Fruit fly (Drosophila melanogaster): ENCODE results near the gene Der-2.

Der-2 gene

DNA sequence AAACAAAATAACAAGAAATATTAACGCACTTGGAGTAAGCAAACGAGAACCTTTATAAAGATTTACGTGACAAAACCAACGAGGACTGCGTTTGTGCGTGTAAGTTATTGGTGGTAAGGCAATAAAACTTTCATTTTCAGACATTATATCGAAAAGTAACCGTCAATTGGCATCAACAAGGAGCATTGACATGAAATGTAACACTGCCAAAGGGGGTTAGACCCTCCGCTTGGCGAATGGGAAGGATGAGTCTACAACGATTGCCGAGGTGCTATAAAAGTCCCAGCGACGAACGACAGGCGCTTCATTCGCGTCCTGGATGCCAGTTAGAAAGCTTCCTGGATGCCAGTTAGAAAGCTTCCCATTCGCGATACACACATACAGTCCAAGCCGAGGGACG, 11.7 kb downstream of the Der-2 start, which contains the start of gene Gyc89Da:
TSS of gene Gyc89Da (plus strand) at position 301 of the 400 bp plus-strand sequence.
- TF ChIP-seq Sin3A (optimal IDR thresholded peaks at IDR 0.05) (no peak), psq (optimal IDR thresholded peaks at IDR 0.05) (no peak), insv (optimal IDR thresholded peaks at IDR 0.05) (no peak), Myc (optimal IDR thresholded peaks at IDR 0.05) (no peak)

DNA sequence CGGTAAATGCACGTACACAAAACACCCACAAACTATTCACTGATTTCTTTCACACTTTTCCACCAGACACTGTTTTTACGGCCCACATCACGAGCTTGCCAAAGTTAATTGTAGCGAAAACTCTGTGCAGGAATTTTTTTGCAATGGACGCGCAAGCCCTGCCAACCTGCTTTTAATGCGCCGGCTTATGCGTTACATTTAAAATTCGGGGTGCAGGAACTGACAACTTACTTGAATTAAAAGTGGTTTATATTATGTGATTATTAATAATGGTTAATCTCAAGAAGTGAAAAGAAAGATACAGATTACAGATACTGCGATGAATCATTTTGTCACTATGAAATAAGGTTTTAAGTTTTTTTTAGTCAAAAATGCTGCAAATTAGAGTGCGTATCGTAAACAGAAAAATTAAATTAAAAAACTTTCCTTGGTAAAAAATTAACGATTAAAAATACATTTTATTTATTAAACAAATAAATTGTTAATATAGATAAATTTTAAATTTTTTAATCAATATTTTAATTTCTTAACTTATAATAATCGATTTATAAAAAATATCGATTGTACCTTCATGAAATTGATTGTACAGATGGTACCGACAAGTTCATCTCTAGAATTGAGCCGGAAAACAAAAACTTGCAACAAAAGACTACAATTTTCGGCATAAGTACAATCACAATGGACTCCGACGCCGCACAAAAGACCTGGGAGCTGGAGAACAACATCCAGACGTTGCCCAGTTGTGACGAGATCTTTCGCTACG, 14.3 kb downstream of the Der-2 start, which contains the start of the genes CG42232 and CSN5:
TSS of gene CG42232 (minus strand) at position 163 of the 763 bp plus-strand sequence.
TSS of gene CSN5 (plus strand) at position 599 of the 763 bp plus-strand sequence.
- TF ChIP-seq insv (optimal IDR thresholded peaks at IDR 0.05), result no peak
- TF ChIP-seq Sin3A (optimal IDR thresholded peaks at IDR 0.05), result no peak
- TF ChIP-seq ttk (optimal IDR thresholded peaks at IDR 0.05), result no peak
- TF ChIP-seq Myc (optimal IDR thresholded peaks at IDR 0.05), result no peak
- TF ChIP-seq psq (optimal IDR thresholded peaks at IDR 0.05), result no peak
- TF ChIP-seq h (optimal IDR thresholded peaks at IDR 0.05), result no peak

DNA sequence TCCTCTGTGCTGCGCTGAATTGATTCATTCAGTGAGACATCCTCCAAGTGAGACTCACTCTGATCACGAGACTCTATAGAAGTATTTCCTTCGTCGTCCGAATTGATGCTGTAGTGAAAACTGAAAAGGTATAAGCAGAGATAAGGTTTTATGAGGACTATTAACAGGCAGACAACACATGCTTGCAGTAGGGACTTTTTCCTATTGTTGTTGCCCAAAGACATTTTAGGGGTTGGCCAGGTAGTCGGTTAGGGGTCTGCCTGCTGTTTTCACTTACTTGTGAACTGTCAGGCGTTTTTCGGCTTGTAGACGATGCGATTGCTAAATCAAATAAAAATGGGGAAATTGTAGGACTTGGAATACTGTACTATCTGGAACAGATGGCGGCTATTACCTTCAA, 15.5 kb downstream of the Der-2 start:
- TF ChIP-seq Sin3A (optimal IDR thresholded peaks at IDR 0.05) (no peak), insv (optimal IDR thresholded peaks at IDR 0.05) (no peak), psq (optimal IDR thresholded peaks at IDR 0.05) (no peak), ttk (optimal IDR thresholded peaks at IDR 0.05) (no peak), Myc (optimal IDR thresholded peaks at IDR 0.05) (no peak), h (optimal IDR thresholded peaks at IDR 0.05) (no peak)

DNA sequence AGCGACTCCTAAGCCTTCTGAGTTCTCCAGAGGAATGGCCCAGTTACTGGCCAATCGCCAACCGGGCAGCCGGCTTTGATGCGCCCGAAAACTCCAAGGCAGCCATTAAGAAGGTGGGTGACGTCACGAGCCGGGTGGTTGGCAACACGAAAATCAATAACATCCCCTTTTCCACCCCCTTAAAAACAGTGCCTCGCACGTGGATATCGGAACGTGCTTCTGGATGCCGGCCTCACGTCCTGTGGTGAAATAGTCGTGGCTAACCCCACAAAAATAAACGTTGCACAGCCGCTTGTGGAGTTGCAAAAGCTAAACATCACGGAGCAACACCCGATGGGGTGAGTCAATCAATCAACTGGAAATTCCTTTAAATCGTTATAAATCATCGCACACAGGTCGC, 27.4 kb downstream of the Der-2 start:
- TF ChIP-seq insv (optimal IDR thresholded peaks at IDR 0.05) (no peak), Sin3A (optimal IDR thresholded peaks at IDR 0.05) (no peak), Myc (optimal IDR thresholded peaks at IDR 0.05) (no peak), h (optimal IDR thresholded peaks at IDR 0.05) (no peak), ttk (optimal IDR thresholded peaks at IDR 0.05) (no peak), psq (optimal IDR thresholded peaks at IDR 0.05) (no peak)

DNA sequence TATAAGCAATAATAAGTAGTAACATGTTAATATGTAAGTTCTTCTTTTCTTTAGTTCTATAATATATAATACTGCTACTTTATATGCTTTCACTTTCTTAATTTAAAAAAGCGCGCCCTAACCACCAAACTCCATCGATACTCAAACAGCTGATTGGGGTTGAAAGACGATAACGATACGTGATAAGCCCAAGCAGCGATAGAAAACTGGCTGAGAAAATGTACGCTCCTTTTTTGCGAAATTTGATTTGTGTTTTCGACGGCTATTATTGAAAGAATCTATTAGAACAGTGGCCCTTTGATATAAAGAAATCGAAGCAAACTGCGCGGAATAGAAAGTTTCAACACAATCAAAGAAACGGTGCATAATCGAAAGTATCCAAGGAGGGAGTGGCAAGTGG, 28.1 kb downstream of the Der-2 start, which contains the start of gene CG14883:
TSS of gene CG14883 (plus strand) at position 178 of the 400 bp plus-strand sequence.
- TF ChIP-seq Sin3A (optimal IDR thresholded peaks at IDR 0.05), result no peak
- TF ChIP-seq Myc (optimal IDR thresholded peaks at IDR 0.05), result no peak
- TF ChIP-seq insv (optimal IDR thresholded peaks at IDR 0.05), result no peak

DNA sequence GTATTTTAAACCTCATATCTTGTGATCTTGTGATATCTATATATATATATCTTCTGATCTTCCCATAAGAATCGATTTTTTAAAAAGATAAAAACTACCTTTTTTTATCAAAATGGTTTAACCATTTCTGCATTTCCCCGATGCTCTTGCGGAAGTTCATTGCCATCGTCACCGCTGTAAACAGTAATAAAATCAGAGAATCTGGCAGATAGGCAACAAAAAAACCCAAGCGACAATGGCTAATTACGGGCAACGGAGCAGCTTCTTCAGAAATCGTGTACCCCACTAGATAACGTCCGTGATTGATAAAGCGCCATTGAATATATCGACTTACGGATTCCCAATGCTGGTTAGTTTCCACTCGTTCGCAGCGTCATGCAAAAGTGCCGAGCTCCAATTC, 29.8 kb downstream of the Der-2 start, which contains the start of gene CG10405:
TSS of gene CG10405 (plus strand) at position 301 of the 400 bp plus-strand sequence.
- TF ChIP-seq psq (optimal IDR thresholded peaks at IDR 0.05) (no peak), h (optimal IDR thresholded peaks at IDR 0.05) (no peak), ttk (optimal IDR thresholded peaks at IDR 0.05) (no peak), insv (optimal IDR thresholded peaks at IDR 0.05) (no peak), Sin3A (optimal IDR thresholded peaks at IDR 0.05) (no peak), Myc (optimal IDR thresholded peaks at IDR 0.05) (no peak)

DNA sequence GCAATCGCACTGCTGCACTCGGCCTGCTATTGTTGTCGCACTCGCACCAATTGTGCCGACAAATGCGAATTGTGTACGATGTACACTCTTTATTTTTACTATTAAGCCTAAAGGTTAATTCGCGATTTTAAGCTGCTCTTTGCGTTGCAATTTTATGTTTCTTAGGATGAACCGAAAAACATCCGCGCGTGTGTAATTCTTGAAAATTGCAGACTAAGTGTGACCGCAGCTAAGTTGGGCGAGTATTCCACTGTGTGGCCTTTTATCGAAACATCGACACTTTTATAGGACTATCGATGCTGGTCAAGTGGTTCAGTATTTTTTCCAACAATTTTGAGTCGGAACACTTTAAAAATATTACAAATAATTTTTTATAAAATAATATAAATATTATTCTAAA, 30.4 kb downstream of the Der-2 start, which contains the start of gene Pak3:
TSS of gene Pak3 (minus strand) at position 225 of the 400 bp plus-strand sequence.
- TF ChIP-seq psq (optimal IDR thresholded peaks at IDR 0.05) (no peak), Myc (optimal IDR thresholded peaks at IDR 0.05) (no peak), Sin3A (optimal IDR thresholded peaks at IDR 0.05) (no peak), h (optimal IDR thresholded peaks at IDR 0.05) (no peak), ttk (optimal IDR thresholded peaks at IDR 0.05) (no peak), insv (optimal IDR thresholded peaks at IDR 0.05) (no peak)

DNA sequence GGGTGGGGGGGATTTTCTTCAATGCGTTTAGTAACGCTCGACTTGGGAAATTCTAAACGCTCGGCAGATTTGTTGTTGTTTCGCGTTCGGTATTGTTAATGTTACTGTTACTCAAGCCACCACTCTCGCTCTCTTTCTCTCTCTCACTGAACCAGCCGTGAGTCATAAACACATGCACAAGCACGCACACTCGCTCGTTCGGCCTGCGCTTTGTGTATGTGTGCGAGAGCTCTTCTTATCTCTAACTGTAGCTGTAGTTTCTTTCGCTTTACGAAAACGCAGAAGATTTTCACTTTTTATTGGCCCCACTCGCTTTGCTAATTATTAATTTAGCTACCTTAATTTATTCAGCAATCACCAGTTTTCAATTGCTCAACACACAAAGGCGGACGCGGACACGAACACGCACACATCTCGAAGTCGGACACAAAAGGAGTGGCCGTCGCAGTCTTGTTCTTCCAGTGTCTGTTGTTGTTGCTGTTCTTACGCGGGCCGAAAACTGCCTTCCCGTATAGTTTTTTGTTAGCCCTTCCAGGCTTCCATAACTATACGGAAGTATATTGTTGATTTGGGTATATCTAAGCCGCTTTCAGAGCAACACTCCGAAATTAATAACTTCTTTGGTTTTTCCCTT, 31.0 kb downstream of the Der-2 start:
- no peak for TF ChIP-seq insv (optimal IDR thresholded peaks at IDR 0.05)
- TF ChIP-seq Sin3A (optimal IDR thresholded peaks at IDR 0.05), result no peak
- no peak for TF ChIP-seq Myc (optimal IDR thresholded peaks at IDR 0.05)
- TF ChIP-seq h (optimal IDR thresholded peaks at IDR 0.05), result no peak
- no peak for TF ChIP-seq ttk (optimal IDR thresholded peaks at IDR 0.05)

DNA sequence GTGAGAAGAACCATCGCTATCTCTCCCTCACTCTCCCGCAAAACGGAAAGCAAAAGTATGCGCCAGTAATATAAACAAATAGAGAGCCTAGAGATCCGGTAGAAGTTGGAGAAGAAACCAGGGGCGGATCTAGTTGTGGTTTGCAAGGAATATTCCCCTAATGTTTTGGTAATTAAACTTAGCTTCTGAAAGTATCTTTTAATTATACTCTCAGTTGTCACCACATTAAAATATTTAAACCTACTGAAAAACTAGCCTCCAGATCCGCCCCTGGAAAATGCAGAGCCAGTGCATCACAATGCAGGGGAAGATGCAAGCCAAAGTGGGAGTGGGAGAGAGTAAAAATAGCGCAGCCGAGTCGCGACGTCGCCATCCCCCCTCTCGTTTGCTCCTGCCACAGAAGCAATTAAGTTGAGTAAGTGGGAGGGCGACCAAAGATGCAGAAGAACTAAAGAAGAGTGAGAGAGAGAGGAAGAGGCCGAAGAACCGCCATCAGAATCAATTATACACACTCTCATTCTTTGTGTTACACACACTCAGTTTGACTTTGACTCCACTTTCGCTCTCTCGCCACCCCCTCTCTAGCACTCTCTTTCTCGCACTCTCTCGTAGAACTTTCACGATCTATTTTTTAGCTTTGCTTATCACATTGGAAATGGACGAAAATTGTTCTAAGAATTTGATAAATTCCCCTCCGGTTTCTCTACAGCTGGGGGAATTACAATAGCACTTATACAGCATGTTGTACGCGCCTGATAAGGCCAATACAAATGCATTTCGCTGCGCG, 34.6 kb downstream of the Der-2 start:
- TF ChIP-seq h (optimal IDR thresholded peaks at IDR 0.05) (no peak), Myc (optimal IDR thresholded peaks at IDR 0.05) (no peak), psq (optimal IDR thresholded peaks at IDR 0.05) (no peak), ttk (optimal IDR thresholded peaks at IDR 0.05) (no peak), insv (optimal IDR thresholded peaks at IDR 0.05) (no peak), Sin3A (optimal IDR thresholded peaks at IDR 0.05) (no peak)

DNA sequence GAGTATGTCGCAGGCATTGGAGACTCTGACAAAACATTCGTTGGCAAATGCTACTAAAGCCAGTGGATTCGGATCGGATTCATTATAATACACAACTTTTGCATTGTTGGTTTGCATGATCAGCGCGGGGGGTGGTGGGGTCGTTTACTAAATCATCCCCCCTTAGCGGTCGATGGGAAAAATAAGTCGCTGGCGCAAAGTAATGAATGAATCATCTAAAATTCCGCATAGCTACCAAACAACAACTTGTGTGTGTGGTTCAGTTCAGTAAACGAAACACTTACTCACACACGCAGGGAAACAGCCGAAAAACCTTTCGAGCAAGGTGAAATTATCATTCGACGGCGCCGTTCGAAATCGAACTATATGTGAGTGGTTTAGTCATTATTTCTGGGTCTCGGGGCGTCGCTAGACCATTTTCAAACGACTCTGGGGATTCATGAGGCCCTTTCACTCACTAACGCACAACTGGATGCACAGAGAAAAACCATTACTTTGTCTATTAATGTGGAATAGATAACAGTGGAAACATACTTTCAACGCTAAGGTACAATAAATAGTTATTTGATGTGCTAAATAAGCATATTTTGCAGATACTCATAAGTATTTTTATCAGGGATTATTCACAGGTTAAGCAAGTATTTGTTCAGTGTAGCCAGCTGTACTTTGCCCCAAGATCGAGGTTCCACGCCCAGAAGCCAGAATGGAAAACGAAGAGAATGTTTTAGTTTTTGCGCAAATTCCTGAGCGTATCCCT, 35.5 kb downstream of the Der-2 start:
- TF ChIP-seq psq (optimal IDR thresholded peaks at IDR 0.05) (no peak), Sin3A (optimal IDR thresholded peaks at IDR 0.05) (no peak), h (optimal IDR thresholded peaks at IDR 0.05) (no peak), insv (optimal IDR thresholded peaks at IDR 0.05) (no peak), Myc (optimal IDR thresholded peaks at IDR 0.05) (no peak)

DNA sequence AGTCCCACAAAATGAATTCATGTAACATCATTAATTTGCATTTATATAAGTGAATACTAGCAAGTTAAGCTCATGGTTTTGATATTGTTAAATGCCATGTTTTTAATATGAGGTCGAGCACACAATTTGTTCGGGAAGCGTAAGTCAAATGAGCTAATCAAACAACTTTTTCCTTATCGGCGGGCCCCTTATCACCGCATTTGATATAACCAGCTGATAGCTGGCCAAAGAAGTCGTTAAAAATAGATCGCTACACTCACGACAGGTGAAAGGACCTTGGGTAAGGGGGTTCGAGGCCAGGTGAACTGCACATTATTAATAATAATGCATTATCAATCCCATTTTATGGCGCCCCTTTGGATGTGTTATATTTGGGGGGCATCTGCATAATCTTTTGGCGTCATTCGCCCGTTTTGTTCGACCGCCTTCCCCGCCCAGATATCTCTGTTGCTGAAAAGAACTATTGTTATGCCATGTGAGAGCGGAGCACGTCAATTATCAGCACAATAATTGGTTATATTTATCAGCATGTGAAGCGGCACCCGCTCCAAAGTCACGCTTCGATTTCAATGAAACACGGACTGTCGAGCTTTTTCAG, 36.5 kb downstream of the Der-2 start:
- no peak for TF ChIP-seq Sin3A (optimal IDR thresholded peaks at IDR 0.05)
- TF ChIP-seq h (optimal IDR thresholded peaks at IDR 0.05), result no peak
- no peak for TF ChIP-seq ttk (optimal IDR thresholded peaks at IDR 0.05)
- no peak for TF ChIP-seq psq (optimal IDR thresholded peaks at IDR 0.05)
- TF ChIP-seq insv (optimal IDR thresholded peaks at IDR 0.05), result no peak
- TF ChIP-seq Myc (optimal IDR thresholded peaks at IDR 0.05), result no peak
